Worm (Caenorhabditis elegans) whole organism, L3 larva: ENCODE data around the gene nuo-5.

ENCODE experiments used
- pha-4 ChIP-seq: fragments of 150-350 bp; optimal IDR thresholded peaks from 2 replicates; lab custom pipeline; 2014; ENCODE audit warnings: missing biosample characterization, missing genetic modification reagents, missing genetic modification characterization
- snpc-4 ChIP-seq: fragments of 150-350 bp; optimal IDR thresholded peaks from 2 replicates; lab custom pipeline; 2014; ENCODE audit warnings: missing biosample characterization, missing genetic modification characterization
- zag-1 ChIP-seq: fragments of 150-350 bp; optimal IDR thresholded peaks from 2 replicates; lab custom pipeline; 2014; ENCODE audit warnings: missing biosample characterization, missing genetic modification characterization

DNA sequence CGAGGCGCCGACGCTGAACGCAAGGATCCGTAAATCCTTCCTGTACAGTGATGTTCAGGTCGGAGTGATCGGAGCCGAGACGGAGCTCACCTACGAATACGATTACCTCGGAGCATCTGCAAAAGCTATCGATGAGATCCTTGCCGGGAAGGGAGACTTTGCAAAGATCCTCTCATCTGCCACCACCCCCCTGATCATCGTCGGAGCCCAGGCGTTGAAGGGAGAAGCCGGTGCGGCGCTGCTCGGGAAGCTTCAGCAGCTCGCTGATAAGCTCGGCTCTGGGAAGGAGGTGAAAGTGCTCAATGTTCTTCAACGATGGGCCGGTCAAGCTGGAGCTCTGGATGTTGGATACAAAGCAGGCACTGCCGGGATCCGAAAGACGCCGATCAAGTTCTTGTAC, 4.5 kb downstream of the nuo-5 start:
- no peak for TF ChIP-seq zag-1 (tag; lab: Kevin White, UChicago)
- TF ChIP-seq snpc-4 (tag; lab: Kevin White, UChicago), result no peak
- TF ChIP-seq pha-4, result no peak
